Fruit fly (Drosophila melanogaster) whole organism, embryonic: ENCODE measurements around the gene GNBP3.

Experiments
- C15 ChIP-seq: fragments of 200-800 bp; sonication (Bioruptor generic); IDR thresholded peaks from 3 replicates; pipeline ENCODE4 v1.3.6; 2022; ENCODE audit warnings: missing biosample characterization, missing genetic modification characterization
- CG11456 ChIP-seq: fragments of 200-800 bp; sonication (Bioruptor generic); IDR thresholded peaks from 3 replicates; pipeline ENCODE4 v1.3.6; 2022; ENCODE audit warnings: missing biosample characterization, missing genetic modification characterization
- CG12744 ChIP-seq: fragments of 200-800 bp; sonication (Bioruptor generic); optimal IDR thresholded peaks from 2 replicates; lab custom pipeline; 2016; ENCODE audit warnings: missing biosample characterization, missing genetic modification characterization
- CG14441 ChIP-seq: fragments of 200-800 bp; sonication (Bioruptor generic); IDR thresholded peaks from 2 replicates; pipeline ENCODE4 v1.3.6; 2022; ENCODE audit warnings: missing biosample characterization, missing genetic modification characterization
- CG1647 ChIP-seq: fragments of 200-800 bp; sonication (Bioruptor generic); optimal IDR thresholded peaks from 3 replicates; lab custom pipeline; 2016; ENCODE audit warnings: missing biosample characterization, missing genetic modification characterization
- CG1792 ChIP-seq: fragments of 200-800 bp; sonication (Bioruptor generic); optimal IDR thresholded peaks from 2 replicates; lab custom pipeline; 2016; ENCODE audit warnings: missing biosample characterization, missing genetic modification characterization
- CG30020 ChIP-seq: fragments of 200-800 bp; optimal IDR thresholded peaks from 2 replicates; lab custom pipeline; 2019; ENCODE audit warnings: missing biosample characterization, mild to moderate bottlenecking, missing genetic modification characterization, moderate library complexity
- CG30403 ChIP-seq: fragments of 200-800 bp; sonication (Bioruptor generic); optimal IDR thresholded peaks from 3 replicates; lab custom pipeline; 2016; ENCODE audit warnings: missing biosample characterization, missing genetic modification characterization
- CG31224 ChIP-seq: fragments of 200-800 bp; sonication (Bioruptor generic); IDR thresholded peaks from 2 replicates; pipeline ENCODE4 v1.3.6; 2022; ENCODE audit warnings: missing biosample characterization, missing genetic modification characterization
- CG4424 ChIP-seq: fragments of 200-800 bp; sonication (Bioruptor generic); optimal IDR thresholded peaks from 3 replicates; lab custom pipeline; 2016; ENCODE audit warnings: missing biosample characterization, missing genetic modification characterization
- CG4617 ChIP-seq: fragments of 200-800 bp; sonication (Bioruptor generic); optimal IDR thresholded peaks from 3 replicates; lab custom pipeline; 2016; ENCODE audit warnings: missing biosample characterization, missing genetic modification characterization, borderline replicate concordance
- CG4820 ChIP-seq: fragments of 200-800 bp; sonication (Bioruptor generic); optimal IDR thresholded peaks from 3 replicates; lab custom pipeline; 2016; ENCODE audit warnings: missing biosample characterization, missing genetic modification characterization
- CG6654 ChIP-seq: fragments of 200-800 bp; sonication (Bioruptor generic); optimal IDR thresholded peaks from 2 replicates; lab custom pipeline; 2017; ENCODE audit warnings: missing biosample characterization, mild to moderate bottlenecking, missing genetic modification characterization
- CG8924 ChIP-seq: fragments of 200-800 bp; optimal IDR thresholded peaks from 3 replicates; lab custom pipeline; 2019; ENCODE audit warnings: missing biosample characterization, mild to moderate bottlenecking, missing genetic modification characterization, moderate library complexity
- CG8944 ChIP-seq: fragments of 200-800 bp; sonication (Bioruptor generic); optimal IDR thresholded peaks from 3 replicates; lab custom pipeline; 2016; ENCODE audit warnings: missing biosample characterization, missing genetic modification characterization
- CG9817 ChIP-seq: fragments of 200-800 bp; sonication (Bioruptor generic); optimal IDR thresholded peaks from 2 replicates; lab custom pipeline; 2018; ENCODE audit warnings: missing biosample characterization, mild to moderate bottlenecking, missing genetic modification characterization, moderate library complexity
- Deaf1 ChIP-seq: fragments of 200-800 bp; optimal IDR thresholded peaks from 3 replicates; lab custom pipeline; 2019; ENCODE audit warnings: missing biosample characterization, mild to moderate bottlenecking, missing genetic modification characterization, moderate library complexity
- H2.0 ChIP-seq: fragments of 200-800 bp; sonication (Bioruptor generic); IDR thresholded peaks from 2 replicates; pipeline ENCODE4 v1.3.6; 2022; ENCODE audit warnings: missing biosample characterization, missing genetic modification characterization
- Hand ChIP-seq: fragments of 200-800 bp; sonication (Bioruptor generic); optimal IDR thresholded peaks from 2 replicates; lab custom pipeline; 2017; ENCODE audit warnings: mild to moderate bottlenecking, missing biosample characterization, missing genetic modification reagents, missing genetic modification characterization
- HmgZ ChIP-seq: fragments of 200-800 bp; sonication (Bioruptor generic); optimal IDR thresholded peaks from 2 replicates; lab custom pipeline; 2018; ENCODE audit warnings: missing biosample characterization, mild to moderate bottlenecking, missing genetic modification characterization
- Hsf ChIP-seq: fragments of 200-800 bp; sonication (Bioruptor generic); optimal IDR thresholded peaks from 3 replicates; lab custom pipeline; 2016; ENCODE audit warnings: missing biosample characterization, missing genetic modification characterization
- MESR4 ChIP-seq: fragments of 200-800 bp; sonication (Bioruptor generic); optimal IDR thresholded peaks from 2 replicates; lab custom pipeline; 2018; ENCODE audit warnings: missing biosample characterization, mild to moderate bottlenecking, missing genetic modification characterization, moderate library complexity
- Mad ChIP-seq: fragments of 200-800 bp; sonication (Bioruptor generic); optimal IDR thresholded peaks from 2 replicates; lab custom pipeline; 2016; ENCODE audit warnings: missing biosample characterization, missing genetic modification characterization
- Myb ChIP-seq: fragments of 200-800 bp; sonication (Bioruptor generic); optimal IDR thresholded peaks from 2 replicates; lab custom pipeline; 2016; ENCODE audit warnings: missing biosample characterization, missing genetic modification characterization
- Rfx ChIP-seq: fragments of 200-800 bp; sonication (Bioruptor generic); IDR thresholded peaks from 2 replicates; pipeline ENCODE4 v1.3.6; 2022; ENCODE audit warnings: missing biosample characterization, missing genetic modification characterization
- Sin3A ChIP-seq: fragments of >200 bp; optimal IDR thresholded peaks from 2 replicates; lab custom pipeline; 2018
- Sox102F ChIP-seq: fragments of 200-800 bp; sonication (Bioruptor generic); optimal IDR thresholded peaks from 2 replicates; lab custom pipeline; 2018; ENCODE audit warnings: missing biosample characterization, mild to moderate bottlenecking, missing genetic modification characterization, moderate library complexity
- amos ChIP-seq: fragments of 200-800 bp; sonication (Bioruptor generic); IDR thresholded peaks from 2 replicates; pipeline ENCODE4 v1.3.6; 2022; ENCODE audit warnings: missing biosample characterization, missing genetic modification characterization; ENCODE audit not compliant: partially characterized antibody
- bab2 ChIP-seq: fragments of 200-800 bp; sonication (Bioruptor generic); optimal IDR thresholded peaks from 2 replicates; lab custom pipeline; 2016; ENCODE audit warnings: missing biosample characterization, missing genetic modification characterization
- cg ChIP-seq: fragments of 200-800 bp; sonication (Bioruptor generic); optimal IDR thresholded peaks from 3 replicates; lab custom pipeline; 2019; ENCODE audit warnings: missing biosample characterization, mild to moderate bottlenecking, missing genetic modification characterization, moderate library complexity
- croc ChIP-seq: fragments of 200-800 bp; sonication (Bioruptor generic); conservative IDR thresholded peaks from 3 replicates; pipeline ENCODE4 v1.3.6; 2022; ENCODE audit warnings: missing biosample characterization, missing genetic modification characterization
- dpn ChIP-seq, 2 experiments: fragments of 200-800 bp; sonication (Bioruptor generic); optimal IDR thresholded peaks; 3 replicates each; lab custom pipeline; 2016; ENCODE audit warnings: missing biosample characterization in 2 of 2, missing genetic modification characterization in 2 of 2
- esg ChIP-seq: fragments of 200-800 bp; sonication (Bioruptor generic); conservative IDR thresholded peaks from 2 replicates; pipeline ENCODE4 v1.3.6; 2022; ENCODE audit warnings: missing biosample characterization, missing genetic modification characterization
- ewg ChIP-seq: fragments of 200-800 bp; sonication (Bioruptor generic); optimal IDR thresholded peaks from 3 replicates; lab custom pipeline; 2017; ENCODE audit warnings: mild to moderate bottlenecking, missing biosample characterization, missing genetic modification reagents, missing genetic modification characterization
- gfzf ChIP-seq: fragments of 200-800 bp; sonication (Bioruptor generic); optimal IDR thresholded peaks from 2 replicates; lab custom pipeline; 2016; ENCODE audit warnings: missing biosample characterization, mild to moderate bottlenecking, missing genetic modification characterization, moderate library complexity
- gsb-n ChIP-seq: fragments of 200-800 bp; sonication (Bioruptor generic); optimal IDR thresholded peaks from 3 replicates; lab custom pipeline; 2018; ENCODE audit warnings: missing biosample characterization, mild to moderate bottlenecking, missing genetic modification characterization
- jigr1 ChIP-seq: fragments of 200-800 bp; sonication (Bioruptor generic); IDR thresholded peaks from 3 replicates; pipeline ENCODE4 v1.3.6; 2022; ENCODE audit warnings: missing biosample characterization, missing genetic modification characterization
- kni ChIP-seq: fragments of 200-800 bp; sonication (Bioruptor generic); optimal IDR thresholded peaks from 3 replicates; lab custom pipeline; 2017; ENCODE audit warnings: mild to moderate bottlenecking, missing biosample characterization, missing genetic modification reagents, missing genetic modification characterization
- nerfin-1 ChIP-seq: fragments of 200-800 bp; sonication (Bioruptor generic); optimal IDR thresholded peaks from 3 replicates; lab custom pipeline; 2019; ENCODE audit warnings: missing biosample characterization, mild to moderate bottlenecking, missing genetic modification characterization, moderate library complexity
- prd ChIP-seq, 3 experiments: fragments of >200 bp in 2 of 3; fragments of 200-800 bp in 1 of 3; sonication (Bioruptor generic) in 1 of 3; optimal IDR thresholded peaks in 2 of 3; IDR thresholded peaks in 1 of 3; 2 replicates in 2 of 3; 3 replicates in 1 of 3; pipeline versions ENCODE4 v1.3.6 to Lab custom; 2017 to 2022; ENCODE audit warnings: missing biosample characterization in 1 of 3, missing genetic modification characterization in 1 of 3
- psq ChIP-seq: fragments of 200-800 bp; sonication (Bioruptor generic); optimal IDR thresholded peaks from 2 replicates; lab custom pipeline; 2017; ENCODE audit warnings: missing biosample characterization, missing genetic modification characterization
- seq ChIP-seq: fragments of 200-800 bp; sonication (Bioruptor generic); IDR thresholded peaks from 2 replicates; pipeline ENCODE4 v1.3.6; 2022; ENCODE audit warnings: missing biosample characterization, missing genetic modification characterization
- shn ChIP-seq: fragments of 200-800 bp; sonication (Bioruptor generic); optimal IDR thresholded peaks from 3 replicates; lab custom pipeline; 2016; ENCODE audit warnings: missing biosample characterization, missing genetic modification characterization
- sna ChIP-seq: fragments of 200-800 bp; sonication (Bioruptor generic); IDR thresholded peaks from 2 replicates; pipeline ENCODE4 v1.3.6; 2022; ENCODE audit warnings: missing biosample characterization, missing genetic modification characterization; ENCODE audit not compliant: partially characterized antibody
- stwl ChIP-seq: fragments of 200-800 bp; sonication (Bioruptor generic); optimal IDR thresholded peaks from 3 replicates; lab custom pipeline; 2018; ENCODE audit warnings: missing biosample characterization, mild to moderate bottlenecking, missing genetic modification characterization, moderate library complexity
- vfl ChIP-seq: fragments of 200-800 bp; sonication (Bioruptor generic); optimal IDR thresholded peaks from 2 replicates; lab custom pipeline; 2016; ENCODE audit warnings: missing biosample characterization, missing genetic modification characterization
- wor ChIP-seq: fragments of 200-800 bp; sonication (Bioruptor generic); IDR thresholded peaks from 2 replicates; pipeline ENCODE4 v1.3.6; 2022; ENCODE audit warnings: missing biosample characterization, missing genetic modification characterization
- z ChIP-seq: fragments of 200-800 bp; sonication (Bioruptor generic); IDR thresholded peaks from 3 replicates; pipeline ENCODE4 v1.3.6; 2022; ENCODE audit warnings: missing biosample characterization, missing genetic modification characterization

GNBP3 gene

dm6 chr3L:8974478-8975477, 20.0 kb downstream of the GNBP3 start, which contains the start of the genes pix and Srp68 (continued):
- TF ChIP-seq CG30020 (tag; lab: Kevin White, UChicago) = peak; percentile 78
- peak; percentile 3 for TF ChIP-seq psq (GFP tag; lab: Kevin White, UChicago)
- TF ChIP-seq CG9817 (tag; lab: Kevin White, UChicago) = peak; percentile 66
- peak; percentile 13 for TF ChIP-seq vfl
- TF ChIP-seq Myb (GFP tag; lab: Kevin White, UChicago) = peak; percentile 16
- TF ChIP-seq shn = peak; percentile 16
- no peak for TF ChIP-seq z (GFP tag; lab: Robert Waterston, UW)
- TF ChIP-seq prd (optimal IDR thresholded peaks at IDR 0.05; lab: Kevin White, UChicago) = no peak
- TF ChIP-seq prd (GFP tag; IDR thresholded peaks at IDR 0.05; lab: Robert Waterston, UW) = peak; percentile 49
- peak; percentile 47; the same call in 2 of the 3 replicates for TF ChIP-seq croc
- TF ChIP-seq gfzf (GFP tag; lab: Kevin White, UChicago) = no peak
- TF ChIP-seq CG1792 (GFP tag; lab: Kevin White, UChicago) = no peak
- no peak for TF ChIP-seq Sox102F
- peak; percentile 44 to 63 for TF ChIP-seq dpn (GFP tag; optimal IDR thresholded peaks at IDR 0.05; lab: Kevin White, UChicago)
- peak; percentile 69 for TF ChIP-seq amos (GFP tag; lab: Robert Waterston, UW)
- peak; percentile 67 for TF ChIP-seq CG4617 (GFP tag; lab: Kevin White, UChicago)
- TF ChIP-seq Deaf1 (tag; lab: Kevin White, UChicago) = no peak
- peak; percentile 93 for TF ChIP-seq MESR4 (GFP tag; lab: Kevin White, UChicago)
- peak; percentile 34 for TF ChIP-seq bab2 (GFP tag; lab: Kevin White, UChicago)
- TF ChIP-seq CG11456 (GFP tag; lab: Robert Waterston, UW) = no peak
- no peak for TF ChIP-seq CG6654 (GFP tag; lab: Kevin White, UChicago)
- peak; percentile 37 for TF ChIP-seq CG4820 (GFP tag; lab: Kevin White, UChicago)
- TF ChIP-seq CG31224 (GFP tag; lab: Robert Waterston, UW) = 0 out of 2 replicates have a peak, but pooled peaks have one; percentile 14
- TF ChIP-seq seq (GFP tag; lab: Robert Waterston, UW) = no peak
- no peak for TF ChIP-seq gsb-n (tag; lab: Kevin White, UChicago)
- TF ChIP-seq CG8944 = no peak
- peak; percentile 15 for TF ChIP-seq Mad (GFP tag; lab: Kevin White, UChicago)
- peak; percentile 75 for TF ChIP-seq sna (GFP tag; lab: Robert Waterston, UW)
- peak; percentile 78 for TF ChIP-seq CG30403 (GFP tag; lab: Kevin White, UChicago)
- no peak for TF ChIP-seq kni (GFP tag; lab: Kevin White, UChicago)
- peak; percentile 42 for TF ChIP-seq Sin3A (lab: Kevin White, UChicago)
- TF ChIP-seq Hsf = peak; percentile 61
- TF ChIP-seq Hand (GFP tag; lab: Kevin White, UChicago) = no peak
- TF ChIP-seq CG1647 (GFP tag; lab: Kevin White, UChicago) = peak; percentile 40
- TF ChIP-seq CG12744 (GFP tag; lab: Kevin White, UChicago) = no peak
- no peak for TF ChIP-seq wor (GFP tag; lab: Robert Waterston, UW)
- peak; percentile 43 for TF ChIP-seq HmgZ (tag; lab: Kevin White, UChicago)
- TF ChIP-seq stwl (tag; lab: Kevin White, UChicago) = peak; percentile 54
- peak; percentile 75 for TF ChIP-seq CG8924 (tag; lab: Kevin White, UChicago)
- no peak for TF ChIP-seq CG14441
- TF ChIP-seq cg (GFP tag; lab: Kevin White, UChicago) = no peak
- TF ChIP-seq jigr1 (GFP tag; lab: Robert Waterston, UW) = no peak
- peak; percentile 65 for TF ChIP-seq Rfx
- no peak for TF ChIP-seq esg (GFP tag; lab: Robert Waterston, UW)
- TF ChIP-seq ewg = peak; percentile 63
- no peak for TF ChIP-seq H2.0
- TF ChIP-seq nerfin-1 = peak; percentile 63
- TF ChIP-seq CG4424 (GFP tag; lab: Kevin White, UChicago) = peak; percentile 74
- no peak for TF ChIP-seq C15 (GFP tag; lab: Robert Waterston, UW)
